Fruit fly (Drosophila melanogaster) whole organism, wandering third instar larva: ENCODE data around the gene Tcs6.

ENCODE experiments used
- Myc ChIP-seq: fragments of >200 bp; optimal IDR thresholded peaks from 2 replicates; lab custom pipeline; 2017
- brk ChIP-seq: fragments of 200-800 bp; sonication (Bioruptor generic); optimal IDR thresholded peaks from 2 replicates; lab custom pipeline; 2016; ENCODE audit warnings: missing biosample characterization, mild to moderate bottlenecking, missing genetic modification characterization
- fru ChIP-seq: fragments of 200-800 bp; sonication (Bioruptor generic); optimal IDR thresholded peaks from 3 replicates; lab custom pipeline; 2016; ENCODE audit warnings: missing biosample characterization, mild to moderate bottlenecking, missing genetic modification characterization
- h ChIP-seq: fragments of 200-800 bp; sonication (Bioruptor generic); optimal IDR thresholded peaks from 3 replicates; lab custom pipeline; 2016; ENCODE audit warnings: missing biosample characterization, mild to moderate bottlenecking, missing genetic modification characterization
- psq ChIP-seq: fragments of 200-800 bp; sonication (Bioruptor generic); optimal IDR thresholded peaks from 3 replicates; lab custom pipeline; 2017; ENCODE audit warnings: missing biosample characterization, mild to moderate bottlenecking, missing genetic modification characterization, moderate library complexity
- usp ChIP-seq: fragments of >200 bp; optimal IDR thresholded peaks from 2 replicates; lab custom pipeline; 2017; ENCODE audit warnings: missing biosample characterization, missing genetic modification characterization

DNA sequence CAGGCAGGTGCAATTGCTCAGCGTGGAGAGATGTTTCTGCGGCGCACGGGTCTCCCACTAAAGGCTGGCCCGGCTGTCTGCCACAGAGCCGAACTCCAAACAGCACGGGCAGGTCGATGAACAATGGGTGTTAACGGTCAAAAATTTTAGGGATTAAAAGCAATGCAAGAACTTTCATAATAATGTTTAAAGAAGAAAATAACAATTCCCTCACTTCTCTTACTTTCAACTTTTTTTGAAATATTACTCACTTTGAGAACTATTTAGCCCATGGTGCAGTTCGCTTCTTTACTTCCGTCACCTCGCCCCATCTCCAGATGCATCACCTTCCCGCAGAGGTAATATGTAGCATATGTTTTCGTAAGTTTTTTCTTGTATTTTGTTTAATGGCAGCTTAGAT is 14.5 kb upstream of the Tcs6 start:
- TF ChIP-seq psq (GFP tag; lab: Kevin White, UChicago) (peak; percentile 56), fru (peak; percentile 79), Myc (lab: Kevin White, UChicago) (no peak), brk (GFP tag; lab: Kevin White, UChicago) (no peak), h (GFP tag; lab: Kevin White, UChicago) (peak; percentile 81), usp (GFP tag; lab: Kevin White, UChicago) (no peak)
